Worm (Caenorhabditis elegans) whole organism, L1 larva: Measurements from ENCODE around the gene F44E5.15.

ENCODE experiments used
- C04F5.9 ChIP-seq: sonication (generic microtip); optimal IDR thresholded peaks from 2 replicates; lab custom pipeline; 2016; ENCODE audit warnings: missing genetic modification characterization, missing compliant biosample characterization
- C34B4.2 ChIP-seq: sonication (generic microtip); optimal IDR thresholded peaks from 2 replicates; lab custom pipeline; 2017; ENCODE audit warnings: mild to moderate bottlenecking, missing genetic modification characterization, missing compliant biosample characterization
- Y116A8C.19 ChIP-seq: sonication (generic microtip); optimal IDR thresholded peaks from 2 replicates; lab custom pipeline; 2016; ENCODE audit warnings: missing compliant biosample characterization, missing genetic modification characterization, borderline replicate concordance
- alr-1 ChIP-seq: fragments of 200-800 bp; sonication (Bioruptor generic); optimal IDR thresholded peaks from 2 replicates; lab custom pipeline; 2018; ENCODE audit warnings: borderline replicate concordance, mild to moderate bottlenecking, missing genetic modification characterization, missing compliant biosample characterization
- aly-2 ChIP-seq: fragments of 150-350 bp; optimal IDR thresholded peaks from 2 replicates; lab custom pipeline; 2014; ENCODE audit warnings: missing biosample characterization, missing genetic modification characterization
- ama-1 ChIP-seq: fragments of 150-350 bp; optimal IDR thresholded peaks from 2 replicates; lab custom pipeline; 2014
- blmp-1 ChIP-seq: fragments of 150-350 bp; optimal IDR thresholded peaks from 2 replicates; lab custom pipeline; 2014; ENCODE audit warnings: missing biosample characterization, missing genetic modification characterization
- ceh-82 ChIP-seq, 3 experiments: fragments of 150-350 bp in 1 of 3; sonication (generic microtip) in 2 of 3; optimal IDR thresholded peaks; 2 replicates each; lab custom pipeline; 2014 to 2017; ENCODE audit warnings: missing biosample characterization in 3 of 3, missing genetic modification characterization in 3 of 3
- efl-1 ChIP-seq, 4 experiments: fragments of 150-350 bp; optimal IDR thresholded peaks in 3 of 4; peaks in 1 of 4; 1 replicate in 1 of 4; 2 replicates in 3 of 4; lab custom pipeline; 2014; ENCODE audit warnings: missing biosample characterization in 2 of 4, missing genetic modification characterization in 2 of 4, missing genetic modification reagents in 2 of 4
- egl-13 ChIP-seq: sonication (generic microtip); optimal IDR thresholded peaks from 2 replicates; lab custom pipeline; 2016; ENCODE audit warnings: missing genotype, missing genetic modification reagents, missing genetic modification characterization, missing compliant biosample characterization
- egl-27 ChIP-seq, 2 experiments: fragments of 150-350 bp in 1 of 2; sonication (generic microtip); optimal IDR thresholded peaks; 3 replicates each; lab custom pipeline; 2017 to 2018; ENCODE audit warnings: missing biosample characterization in 2 of 2, missing genetic modification characterization in 2 of 2, missing genetic modification reagents in 2 of 2
- elt-2 ChIP-seq: sonication (generic microtip); optimal IDR thresholded peaks from 2 replicates; lab custom pipeline; 2016; ENCODE audit warnings: missing genetic modification characterization, mild to moderate bottlenecking, inconsistent platforms, missing compliant biosample characterization, missing genetic modification reagents
- fkh-8 ChIP-seq: sonication (generic microtip); optimal IDR thresholded peaks from 2 replicates; lab custom pipeline; 2016; ENCODE audit warnings: mild to moderate bottlenecking, missing genetic modification characterization, missing compliant biosample characterization
- fos-1 ChIP-seq: fragments of 150-350 bp; optimal IDR thresholded peaks from 2 replicates; lab custom pipeline; 2014; ENCODE audit warnings: missing biosample characterization, missing genetic modification characterization
- grh-1 ChIP-seq: fragments of 200-800 bp; sonication (Bioruptor generic); IDR thresholded peaks from 2 replicates; pipeline ENCODE4 v1.3.6; 2022; ENCODE audit warnings: missing genetic modification reagents, missing genetic modification characterization, missing compliant biosample characterization
- hlh-17 ChIP-seq: fragments of 200-800 bp; sonication (Bioruptor generic); optimal IDR thresholded peaks from 2 replicates; lab custom pipeline; 2018; ENCODE audit warnings: missing genetic modification characterization, mild to moderate bottlenecking, missing compliant biosample characterization, moderate library complexity, borderline replicate concordance
- hlh-4 ChIP-seq: sonication (generic microtip); optimal IDR thresholded peaks from 2 replicates; lab custom pipeline; 2016; ENCODE audit warnings: mild to moderate bottlenecking, missing genetic modification characterization, missing compliant biosample characterization
- irx-1 ChIP-seq: sonication (generic microtip); optimal IDR thresholded peaks from 2 replicates; lab custom pipeline; 2016; ENCODE audit warnings: missing genetic modification characterization, missing compliant biosample characterization
- isw-1 ChIP-seq: fragments of 200-800 bp; sonication (Bioruptor generic); IDR thresholded peaks from 2 replicates; pipeline ENCODE4 v1.3.6; 2022; ENCODE audit warnings: missing genetic modification characterization, missing compliant biosample characterization
- lin-13 ChIP-seq: fragments of 150-350 bp; optimal IDR thresholded peaks from 2 replicates; lab custom pipeline; 2014; ENCODE audit warnings: missing biosample characterization, missing genetic modification reagents, missing genetic modification characterization
- lin-15B ChIP-seq: fragments of 150-350 bp; sonication (generic microtip); optimal IDR thresholded peaks from 3 replicates; lab custom pipeline; 2014; ENCODE audit warnings: missing biosample characterization, missing genetic modification characterization
- lin-39 ChIP-seq: fragments of 150-350 bp; optimal IDR thresholded peaks from 2 replicates; lab custom pipeline; 2014; ENCODE audit warnings: missing biosample characterization, missing genetic modification reagents, missing genetic modification characterization
- lir-3 ChIP-seq: sonication (generic microtip); optimal IDR thresholded peaks from 2 replicates; lab custom pipeline; 2016; ENCODE audit warnings: mild to moderate bottlenecking, missing genetic modification characterization, moderate library complexity, missing compliant biosample characterization; ENCODE audit not compliant: poor library complexity
- mab-9 ChIP-seq: fragments of 200-800 bp; sonication (Bioruptor generic); IDR thresholded peaks from 2 replicates; pipeline ENCODE4 v1.3.6; 2022; ENCODE audit warnings: missing genetic modification reagents, missing genetic modification characterization, missing compliant biosample characterization
- mdl-1 ChIP-seq, 2 experiments: fragments of 150-350 bp; optimal IDR thresholded peaks; 2 replicates each; lab custom pipeline; 2014 to 2017; ENCODE audit warnings: missing biosample characterization in 2 of 2, missing genetic modification characterization in 2 of 2, inconsistent platforms in 1 of 2
- mep-1 ChIP-seq: fragments of 150-350 bp; optimal IDR thresholded peaks from 2 replicates; lab custom pipeline; 2014; ENCODE audit warnings: missing biosample characterization, missing genetic modification characterization
- nhr-11 ChIP-seq: fragments of 150-350 bp; optimal IDR thresholded peaks from 2 replicates; lab custom pipeline; 2014; ENCODE audit warnings: missing biosample characterization, missing genetic modification characterization
- nhr-19 ChIP-seq: fragments of 200-800 bp; sonication (Bioruptor generic); conservative IDR thresholded peaks from 2 replicates; pipeline ENCODE4 v1.3.6; 2022; ENCODE audit warnings: missing genetic modification characterization, missing compliant biosample characterization
- nhr-237 ChIP-seq: fragments of 150-350 bp; optimal IDR thresholded peaks from 2 replicates; lab custom pipeline; 2014; ENCODE audit warnings: missing biosample characterization, missing genetic modification characterization
- nhr-71 ChIP-seq: sonication (generic microtip); optimal IDR thresholded peaks from 2 replicates; lab custom pipeline; 2016; ENCODE audit warnings: mild to moderate bottlenecking, missing genetic modification characterization, moderate library complexity, missing compliant biosample characterization
- nhr-76 ChIP-seq: sonication (generic microtip); optimal IDR thresholded peaks from 2 replicates; lab custom pipeline; 2017; ENCODE audit warnings: missing biosample characterization, missing genetic modification characterization
- nhr-77 ChIP-seq: fragments of 150-350 bp; optimal IDR thresholded peaks from 2 replicates; lab custom pipeline; 2014; ENCODE audit warnings: missing biosample characterization, missing genetic modification characterization
- nhr-85 ChIP-seq: sonication (generic microtip); peaks from one replicate; lab custom pipeline; 2016; ENCODE audit warnings: missing genetic modification characterization, inconsistent platforms, missing compliant biosample characterization
- nhr-90 ChIP-seq: sonication (generic microtip); optimal IDR thresholded peaks from 2 replicates; lab custom pipeline; 2016; ENCODE audit warnings: mild to moderate bottlenecking, missing genetic modification characterization, missing compliant biosample characterization; ENCODE audit not compliant: poor library complexity
- pax-3 ChIP-seq: fragments of 200-800 bp; sonication (Bioruptor generic); optimal IDR thresholded peaks from 2 replicates; lab custom pipeline; 2018; ENCODE audit warnings: mild to moderate bottlenecking, missing genetic modification characterization, moderate library complexity, missing compliant biosample characterization
- pqm-1 ChIP-seq: sonication (generic microtip); optimal IDR thresholded peaks from 3 replicates; lab custom pipeline; 2017; ENCODE audit warnings: missing biosample characterization, missing genetic modification characterization
- rnt-1 ChIP-seq: sonication (generic microtip); optimal IDR thresholded peaks from 2 replicates; lab custom pipeline; 2016; ENCODE audit warnings: mild to moderate bottlenecking, missing genetic modification characterization, moderate library complexity, missing compliant biosample characterization
- snpc-4 ChIP-seq: fragments of 150-350 bp; optimal IDR thresholded peaks from 2 replicates; lab custom pipeline; 2014; ENCODE audit warnings: missing biosample characterization, missing genetic modification characterization
- snu-23 ChIP-seq: sonication (generic microtip); optimal IDR thresholded peaks from 2 replicates; lab custom pipeline; 2016; ENCODE audit warnings: missing genetic modification characterization, missing compliant biosample characterization
- tbx-2 ChIP-seq: sonication (generic microtip); optimal IDR thresholded peaks from 2 replicates; lab custom pipeline; 2016; ENCODE audit warnings: missing genetic modification characterization, missing compliant biosample characterization
- tlp-1 ChIP-seq: fragments of 150-350 bp; optimal IDR thresholded peaks from 2 replicates; lab custom pipeline; 2014; ENCODE audit warnings: missing biosample characterization, missing genetic modification characterization
- unc-130 ChIP-seq: fragments of 150-350 bp; optimal IDR thresholded peaks from 2 replicates; lab custom pipeline; 2017; ENCODE audit warnings: missing biosample characterization, missing genetic modification characterization, inconsistent platforms
- unc-30 ChIP-seq: sonication (generic microtip); optimal IDR thresholded peaks from 2 replicates; lab custom pipeline; 2017; ENCODE audit warnings: missing biosample characterization, missing genetic modification characterization
- unc-62 ChIP-seq: fragments of 150-350 bp; optimal IDR thresholded peaks from 2 replicates; lab custom pipeline; 2014; ENCODE audit warnings: missing biosample characterization, missing genetic modification reagents, missing genetic modification characterization
- unc-86 ChIP-seq: sonication (generic microtip); optimal IDR thresholded peaks from 2 replicates; lab custom pipeline; 2016; ENCODE audit warnings: missing genetic modification characterization, missing compliant biosample characterization
- unc-98 ChIP-seq: fragments of 200-800 bp; sonication (Bioruptor generic); IDR thresholded peaks from 2 replicates; pipeline ENCODE4 v1.3.6; 2022; ENCODE audit warnings: missing genetic modification characterization, missing compliant biosample characterization
- xbp-1 ChIP-seq: sonication (generic microtip); optimal IDR thresholded peaks from 2 replicates; lab custom pipeline; 2016; ENCODE audit warnings: missing genetic modification characterization, missing compliant biosample characterization
- zag-1 ChIP-seq: fragments of 150-350 bp; optimal IDR thresholded peaks from 2 replicates; lab custom pipeline; 2014; ENCODE audit warnings: missing biosample characterization, missing genetic modification characterization
- ztf-4 ChIP-seq: fragments of 150-350 bp; optimal IDR thresholded peaks from 2 replicates; lab custom pipeline; 2014; ENCODE audit warnings: missing biosample characterization, missing genetic modification characterization

Gene F44E5.15

DNA sequence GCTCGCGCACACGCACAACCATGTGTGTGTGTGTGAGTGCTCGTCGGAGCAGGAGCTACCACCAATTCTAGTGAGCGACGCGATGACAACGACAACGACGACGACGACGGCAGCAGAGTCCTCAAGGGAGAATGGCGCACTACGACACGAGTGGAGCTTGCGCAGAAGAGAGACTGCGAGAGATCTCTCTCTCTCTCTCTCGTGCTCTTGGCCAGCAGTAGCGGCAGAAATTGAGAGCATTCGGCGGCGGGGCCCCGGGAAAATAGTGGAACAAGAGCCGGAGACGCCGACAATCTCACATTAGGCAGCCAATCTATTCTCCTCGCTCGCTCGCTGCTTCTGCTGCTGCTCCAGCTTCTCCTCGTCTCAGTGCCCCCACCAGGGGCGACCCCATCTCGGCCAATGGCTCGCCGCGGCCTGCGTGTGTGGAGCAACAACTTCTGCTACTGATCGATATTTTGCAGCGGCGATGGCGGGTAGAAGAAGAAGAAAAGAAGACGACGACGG, 25.6 kb upstream of the F44E5.15 start (continued):
- no peak for TF ChIP-seq rnt-1
- TF ChIP-seq nhr-77, result peak; percentile 70
- no peak for TF ChIP-seq pqm-1 (tag; lab: Kevin White, UChicago)
- no peak for TF ChIP-seq nhr-76 (tag; lab: Kevin White, UChicago)
- no peak for TF ChIP-seq lin-15B
- no peak for TF ChIP-seq egl-27 (tag; optimal IDR thresholded peaks at IDR 0.05; lab: Kevin White, UChicago)
- no peak for TF ChIP-seq nhr-85 (tag; lab: Kevin White, UChicago)
- TF ChIP-seq elt-2 (tag; lab: Kevin White, UChicago), result no peak
- TF ChIP-seq unc-86, result peak; percentile 81
- TF ChIP-seq nhr-11, result no peak
- TF ChIP-seq lin-39 (tag; lab: Kevin White, UChicago), result no peak
- peak; percentile 72 for TF ChIP-seq mab-9 (GFP tag; lab: Robert Waterston, UW)
- peak; percentile 92 for TF ChIP-seq fkh-8 (tag; lab: Kevin White, UChicago)
- peak; percentile 64 for TF ChIP-seq lin-13 (GFP tag; lab: Kevin White, UChicago)
- no peak for TF ChIP-seq zag-1 (tag; lab: Kevin White, UChicago)
- TF ChIP-seq irx-1 (tag; lab: Kevin White, UChicago), result peak; percentile 46
- no peak for TF ChIP-seq alr-1
- TF ChIP-seq hlh-4 (tag; lab: Kevin White, UChicago), result no peak
- TF ChIP-seq unc-30, result no peak
- TF ChIP-seq unc-130 (tag; lab: Kevin White, UChicago), result no peak
- peak; percentile 42 for TF ChIP-seq xbp-1 (tag; lab: Kevin White, UChicago)
- TF ChIP-seq nhr-90 (tag; lab: Kevin White, UChicago), result no peak
- peak; percentile 31 for TF ChIP-seq ztf-4 (tag; lab: Kevin White, UChicago)
- peak; percentile 80 for TF ChIP-seq tbx-2 (tag; lab: Kevin White, UChicago)
- peak; percentile 69 for TF ChIP-seq egl-13 (tag; lab: Kevin White, UChicago)
- no peak for TF ChIP-seq ama-1 (lab: Kevin White, UChicago)
- no peak for TF ChIP-seq hlh-17 (GFP tag; lab: Kevin White, UChicago)
- no peak for TF ChIP-seq blmp-1
- TF ChIP-seq aly-2 (tag; lab: Kevin White, UChicago), result no peak
- peak; percentile 42 to 78 (median 70) for TF ChIP-seq ceh-82 (tag; optimal IDR thresholded peaks at IDR 0.05; lab: Kevin White, UChicago)
- TF ChIP-seq C04F5.9 (tag; lab: Kevin White, UChicago), result no peak
- no peak for TF ChIP-seq grh-1
- no peak for TF ChIP-seq C34B4.2
- TF ChIP-seq snu-23, result peak; percentile 69
- peak; percentile 74 for TF ChIP-seq pax-3 (tag; lab: Kevin White, UChicago)
- TF ChIP-seq Y116A8C.19 (tag; lab: Kevin White, UChicago), result no peak
- TF ChIP-seq fos-1 (tag; lab: Kevin White, UChicago), result peak; percentile 39
- no peak for TF ChIP-seq tlp-1 (tag; lab: Kevin White, UChicago)
- TF ChIP-seq unc-62, result no peak
- no peak for TF ChIP-seq unc-98
- TF ChIP-seq mdl-1 (tag; optimal IDR thresholded peaks at IDR 0.05; lab: Kevin White, UChicago), result no peak
- peak; percentile 43 for TF ChIP-seq nhr-19 (GFP tag; lab: Robert Waterston, UW)
- TF ChIP-seq snpc-4, result peak; percentile 42
- no peak for TF ChIP-seq mep-1 (tag; lab: Kevin White, UChicago)
- TF ChIP-seq lir-3 (tag; lab: Kevin White, UChicago), result peak; percentile 55
- TF ChIP-seq nhr-71, result peak; percentile 83
- TF ChIP-seq isw-1 (GFP tag; lab: Robert Waterston, UW), result peak; percentile 39
- TF ChIP-seq nhr-237 (tag; lab: Kevin White, UChicago), result no peak
- TF ChIP-seq efl-1 (optimal IDR thresholded peaks at IDR 0.05; lab: Kevin White, UChicago), result peak; percentile 30 to 52
- peak in 1 of 2 experiments; percentile 64 for TF ChIP-seq efl-1 (GFP tag; optimal IDR thresholded peaks at IDR 0.05 in 1 of 2; lab: Kevin White, UChicago)
- TF ChIP-seq, all 84 proteins: peak for 38
